Worm (Caenorhabditis elegans) whole organism, L1 larva: ENCODE data around the gene R151.10.

ENCODE experiments used
- C04F5.9 ChIP-seq: sonication (generic microtip); optimal IDR thresholded peaks from 2 replicates; lab custom pipeline; 2016; ENCODE audit warnings: missing genetic modification characterization, missing compliant biosample characterization
- C16A3.4 ChIP-seq: fragments of 150-350 bp; optimal IDR thresholded peaks from 2 replicates; lab custom pipeline; 2014; ENCODE audit warnings: missing biosample characterization, missing genetic modification characterization
- ceh-63 ChIP-seq: fragments of 200-800 bp; sonication (Bioruptor generic); optimal IDR thresholded peaks from 2 replicates; lab custom pipeline; 2018; ENCODE audit warnings: mild to moderate bottlenecking, missing genetic modification characterization, missing compliant biosample characterization
- ceh-8 ChIP-seq: fragments of 200-800 bp; sonication (Bioruptor generic); optimal IDR thresholded peaks from 2 replicates; lab custom pipeline; 2018; ENCODE audit warnings: mild to moderate bottlenecking, missing genetic modification characterization, moderate library complexity, missing compliant biosample characterization
- ceh-88 ChIP-seq: fragments of 200-800 bp; sonication (Bioruptor generic); IDR thresholded peaks from 2 replicates; pipeline ENCODE4 v1.3.6; 2022; ENCODE audit warnings: missing genetic modification characterization, missing compliant biosample characterization
- ces-1 ChIP-seq: fragments of 150-350 bp; optimal IDR thresholded peaks from 2 replicates; lab custom pipeline; 2014; ENCODE audit warnings: missing biosample characterization, missing genetic modification reagents, missing genetic modification characterization
- dpl-1 ChIP-seq, 3 experiments: fragments of 150-350 bp in 2 of 3; sonication (generic microtip) in 1 of 3; optimal IDR thresholded peaks; 2 replicates each; lab custom pipeline; 2014 to 2017; ENCODE audit warnings: missing biosample characterization in 3 of 3, missing genetic modification characterization in 3 of 3, missing genetic modification reagents in 3 of 3
- elt-3 ChIP-seq, 6 experiments: fragments of 150-350 bp in 1 of 6; sonication (generic microtip); optimal IDR thresholded peaks; 2 replicates each; lab custom pipeline; 2017 to 2018; ENCODE audit warnings: missing biosample characterization in 6 of 6, missing genetic modification characterization in 6 of 6, inconsistent platforms in 1 of 6
- fkh-8 ChIP-seq: sonication (generic microtip); optimal IDR thresholded peaks from 2 replicates; lab custom pipeline; 2016; ENCODE audit warnings: mild to moderate bottlenecking, missing genetic modification characterization, missing compliant biosample characterization
- hlh-4 ChIP-seq: sonication (generic microtip); optimal IDR thresholded peaks from 2 replicates; lab custom pipeline; 2016; ENCODE audit warnings: mild to moderate bottlenecking, missing genetic modification characterization, missing compliant biosample characterization
- hpl-2 ChIP-seq: fragments of 150-350 bp; optimal IDR thresholded peaks from 2 replicates; lab custom pipeline; 2014; ENCODE audit warnings: missing biosample characterization, missing genetic modification reagents, missing genetic modification characterization
- irx-1 ChIP-seq: sonication (generic microtip); optimal IDR thresholded peaks from 2 replicates; lab custom pipeline; 2016; ENCODE audit warnings: missing genetic modification characterization, missing compliant biosample characterization
- isw-1 ChIP-seq: fragments of 200-800 bp; sonication (Bioruptor generic); IDR thresholded peaks from 2 replicates; pipeline ENCODE4 v1.3.6; 2022; ENCODE audit warnings: missing genetic modification characterization, missing compliant biosample characterization
- jun-1 ChIP-seq: fragments of 150-350 bp; optimal IDR thresholded peaks from 2 replicates; lab custom pipeline; 2014; ENCODE audit warnings: missing biosample characterization, missing genetic modification reagents, missing genetic modification characterization
- lin-14 ChIP-seq: fragments of 200-800 bp; sonication (Bioruptor generic); optimal IDR thresholded peaks from 2 replicates; lab custom pipeline; 2018; ENCODE audit warnings: mild to moderate bottlenecking, missing genetic modification characterization, moderate library complexity, missing compliant biosample characterization
- lin-15B ChIP-seq: fragments of 150-350 bp; sonication (generic microtip); optimal IDR thresholded peaks from 3 replicates; lab custom pipeline; 2014; ENCODE audit warnings: missing biosample characterization, missing genetic modification characterization
- lin-35 ChIP-seq, 2 experiments: fragments of 150-350 bp; optimal IDR thresholded peaks; 2 replicates each; lab custom pipeline; 2014; ENCODE audit warnings: missing biosample characterization in 2 of 2, missing genetic modification characterization in 2 of 2, missing genetic modification reagents in 2 of 2
- lin-39 ChIP-seq: fragments of 150-350 bp; optimal IDR thresholded peaks from 2 replicates; lab custom pipeline; 2014; ENCODE audit warnings: missing biosample characterization, missing genetic modification reagents, missing genetic modification characterization
- lir-3 ChIP-seq: sonication (generic microtip); optimal IDR thresholded peaks from 2 replicates; lab custom pipeline; 2016; ENCODE audit warnings: mild to moderate bottlenecking, missing genetic modification characterization, moderate library complexity, missing compliant biosample characterization; ENCODE audit not compliant: poor library complexity
- mdl-1 ChIP-seq, 2 experiments: fragments of 150-350 bp; optimal IDR thresholded peaks; 2 replicates each; lab custom pipeline; 2014 to 2017; ENCODE audit warnings: missing biosample characterization in 2 of 2, missing genetic modification characterization in 2 of 2, inconsistent platforms in 1 of 2
- nhr-11 ChIP-seq: fragments of 150-350 bp; optimal IDR thresholded peaks from 2 replicates; lab custom pipeline; 2014; ENCODE audit warnings: missing biosample characterization, missing genetic modification characterization
- nhr-12 ChIP-seq: sonication (generic microtip); optimal IDR thresholded peaks from 2 replicates; lab custom pipeline; 2017; ENCODE audit warnings: missing biosample characterization, missing genetic modification characterization
- nhr-237 ChIP-seq: fragments of 150-350 bp; optimal IDR thresholded peaks from 2 replicates; lab custom pipeline; 2014; ENCODE audit warnings: missing biosample characterization, missing genetic modification characterization
- nhr-47 ChIP-seq: sonication (generic microtip); optimal IDR thresholded peaks from 2 replicates; lab custom pipeline; 2016; ENCODE audit warnings: mild to moderate bottlenecking, missing genetic modification characterization, moderate library complexity, missing compliant biosample characterization
- nhr-71 ChIP-seq: sonication (generic microtip); optimal IDR thresholded peaks from 2 replicates; lab custom pipeline; 2016; ENCODE audit warnings: mild to moderate bottlenecking, missing genetic modification characterization, moderate library complexity, missing compliant biosample characterization
- nhr-76 ChIP-seq: sonication (generic microtip); optimal IDR thresholded peaks from 2 replicates; lab custom pipeline; 2017; ENCODE audit warnings: missing biosample characterization, missing genetic modification characterization
- nhr-84 ChIP-seq: sonication (generic microtip); optimal IDR thresholded peaks from 2 replicates; lab custom pipeline; 2017; ENCODE audit warnings: missing biosample characterization, missing genetic modification characterization
- pax-3 ChIP-seq: fragments of 200-800 bp; sonication (Bioruptor generic); optimal IDR thresholded peaks from 2 replicates; lab custom pipeline; 2018; ENCODE audit warnings: mild to moderate bottlenecking, missing genetic modification characterization, moderate library complexity, missing compliant biosample characterization
- pqm-1 ChIP-seq: sonication (generic microtip); optimal IDR thresholded peaks from 3 replicates; lab custom pipeline; 2017; ENCODE audit warnings: missing biosample characterization, missing genetic modification characterization
- rnt-1 ChIP-seq: sonication (generic microtip); optimal IDR thresholded peaks from 2 replicates; lab custom pipeline; 2016; ENCODE audit warnings: mild to moderate bottlenecking, missing genetic modification characterization, moderate library complexity, missing compliant biosample characterization
- skn-1 ChIP-seq: fragments of 150-350 bp; optimal IDR thresholded peaks from 2 replicates; lab custom pipeline; 2014; ENCODE audit warnings: missing biosample characterization, missing genetic modification characterization
- snu-23 ChIP-seq: sonication (generic microtip); optimal IDR thresholded peaks from 2 replicates; lab custom pipeline; 2016; ENCODE audit warnings: missing genetic modification characterization, missing compliant biosample characterization
- sox-4 ChIP-seq: sonication (generic microtip); optimal IDR thresholded peaks from 2 replicates; lab custom pipeline; 2016; ENCODE audit warnings: missing genetic modification characterization, missing compliant biosample characterization
- sptf-1 ChIP-seq: fragments of 150-350 bp; optimal IDR thresholded peaks from 2 replicates; lab custom pipeline; 2014; ENCODE audit warnings: missing biosample characterization, missing genetic modification characterization
- swsn-7 ChIP-seq: sonication (generic microtip); optimal IDR thresholded peaks from 2 replicates; lab custom pipeline; 2016; ENCODE audit warnings: missing genetic modification characterization, missing compliant biosample characterization
- tbx-2 ChIP-seq: sonication (generic microtip); optimal IDR thresholded peaks from 2 replicates; lab custom pipeline; 2016; ENCODE audit warnings: missing genetic modification characterization, missing compliant biosample characterization
- unc-62 ChIP-seq: fragments of 150-350 bp; optimal IDR thresholded peaks from 2 replicates; lab custom pipeline; 2014; ENCODE audit warnings: missing biosample characterization, missing genetic modification reagents, missing genetic modification characterization
- unc-98 ChIP-seq: fragments of 200-800 bp; sonication (Bioruptor generic); IDR thresholded peaks from 2 replicates; pipeline ENCODE4 v1.3.6; 2022; ENCODE audit warnings: missing genetic modification characterization, missing compliant biosample characterization
- zag-1 ChIP-seq: fragments of 150-350 bp; optimal IDR thresholded peaks from 2 replicates; lab custom pipeline; 2014; ENCODE audit warnings: missing biosample characterization, missing genetic modification characterization
- zip-4 ChIP-seq: fragments of 200-800 bp; sonication (Bioruptor generic); optimal IDR thresholded peaks from 2 replicates; lab custom pipeline; 2018; ENCODE audit warnings: mild to moderate bottlenecking, missing genetic modification characterization, moderate library complexity, missing compliant biosample characterization

R151.10 gene

ce11 chrIII:7246389-7246788 lies 15.6 kb upstream of the R151.10 start:
- TF ChIP-seq mdl-1 (tag; optimal IDR thresholded peaks at IDR 0.05; lab: Kevin White, UChicago) (no peak), nhr-47 (tag; lab: Kevin White, UChicago) (peak; percentile 3), nhr-12 (tag; lab: Kevin White, UChicago) (no peak), swsn-7 (tag; lab: Kevin White, UChicago) (no peak), C16A3.4 (tag; lab: Kevin White, UChicago) (no peak), jun-1 (no peak), lin-14 (GFP tag; lab: Kevin White, UChicago) (no peak), isw-1 (GFP tag; lab: Robert Waterston, UW) (no peak)

- TF ChIP-seq ceh-8 (GFP tag; lab: Kevin White, UChicago) (peak; percentile 77), lir-3 (tag; lab: Kevin White, UChicago) (no peak), nhr-71 (peak; percentile 49), fkh-8 (tag; lab: Kevin White, UChicago) (peak; percentile 58), sox-4 (tag; lab: Kevin White, UChicago) (no peak), nhr-47 (tag; lab: Kevin White, UChicago) (peak; percentile 34)
Measured at ce11 chrIII:7242988-7243387, 12.2 kb upstream of the R151.10 start, which contains the start of gene osm-10. Gene osm-10, plus strand, starts transcription at chrIII:7243280.

- TF ChIP-seq skn-1 (tag; lab: Kevin White, UChicago) (no peak), lin-15B (tag; lab: Kevin White, UChicago) (no peak), jun-1 (no peak), rnt-1 (tag; lab: Kevin White, UChicago) (no peak), hlh-4 (tag; lab: Kevin White, UChicago) (no peak), ceh-63 (GFP tag; lab: Kevin White, UChicago) (no peak), C04F5.9 (tag; lab: Kevin White, UChicago) (no peak), tbx-2 (tag; lab: Kevin White, UChicago) (no peak), elt-3 (tag; optimal IDR thresholded peaks at IDR 0.05; lab: Kevin White, UChicago) (no peak), irx-1 (tag; lab: Kevin White, UChicago) (no peak), ceh-88 (GFP tag; lab: Robert Waterston, UW) (no peak), zag-1 (tag; lab: Kevin White, UChicago) (no peak)
- TF ChIP-seq, all 84 proteins: peak for 0
Measured at ce11 chrIII:7241065-7241464, 10.3 kb upstream of the R151.10 start, which contains the start of gene ztf-31. Gene ztf-31, plus strand, starts transcription at chrIII:7241365.

- TF ChIP-seq zag-1 (tag; lab: Kevin White, UChicago) = no peak
- no peak for TF ChIP-seq snu-23 (GFP tag; lab: Kevin White, UChicago)
- no peak for TF ChIP-seq hpl-2
- TF ChIP-seq nhr-11 (tag; lab: Kevin White, UChicago) = no peak
- no peak for TF ChIP-seq unc-98
- no peak for TF ChIP-seq lin-15B (tag; lab: Kevin White, UChicago)
- no peak for TF ChIP-seq nhr-76 (tag; lab: Kevin White, UChicago)
- TF ChIP-seq hlh-4 (tag; lab: Kevin White, UChicago) = no peak
- TF ChIP-seq ces-1 (GFP tag; lab: Kevin White, UChicago) = no peak
Measured at ce11 chrIII:7239416-7239815, 8.7 kb upstream of the R151.10 start.

ce11 chrIII:7238727-7239126 lies 8.0 kb upstream of the R151.10 start, which contains the start of gene pars-1:
Gene pars-1, plus strand, starts transcription at chrIII:7239027.
- no peak for TF ChIP-seq pax-3 (tag; lab: Kevin White, UChicago)
- TF ChIP-seq swsn-7 (tag; lab: Kevin White, UChicago) = no peak
- TF ChIP-seq elt-3 (tag; optimal IDR thresholded peaks at IDR 0.05; lab: Kevin White, UChicago) = no peak
- no peak for TF ChIP-seq lin-14 (GFP tag; lab: Kevin White, UChicago)
- no peak for TF ChIP-seq dpl-1 (GFP tag; optimal IDR thresholded peaks at IDR 0.05; lab: Kevin White, UChicago)
- TF ChIP-seq lin-35 (GFP tag; optimal IDR thresholded peaks at IDR 0.05; lab: Kevin White, UChicago) = no peak
- no peak for TF ChIP-seq lin-39 (tag; lab: Kevin White, UChicago)
- no peak for TF ChIP-seq tbx-2 (tag; lab: Kevin White, UChicago)
- no peak for TF ChIP-seq nhr-84 (tag; lab: Kevin White, UChicago)
- no peak for TF ChIP-seq ceh-88 (GFP tag; lab: Robert Waterston, UW)
- no peak for TF ChIP-seq zip-4 (GFP tag; lab: Kevin White, UChicago)
- TF ChIP-seq unc-62 = no peak
- no peak for TF ChIP-seq sptf-1 (tag; lab: Kevin White, UChicago)
- TF ChIP-seq nhr-237 = no peak
- no peak for TF ChIP-seq ceh-8 (GFP tag; lab: Kevin White, UChicago)
- no peak for TF ChIP-seq pqm-1 (tag; lab: Kevin White, UChicago)
